Worm (Caenorhabditis elegans) whole organism, late embryonic: ENCODE results near the gene AH6.17.

ENCODE experiments used
- C08G9.2 ChIP-seq: sonication (generic microtip); optimal IDR thresholded peaks from 2 replicates; lab custom pipeline; 2016; ENCODE audit warnings: mild to moderate bottlenecking, missing genetic modification characterization, moderate library complexity, missing compliant biosample characterization
- C38D4.7 ChIP-seq: fragments of 200-800 bp; sonication (Bioruptor generic); optimal IDR thresholded peaks from 2 replicates; lab custom pipeline; 2018; ENCODE audit warnings: mild to moderate bottlenecking, missing genetic modification characterization, moderate library complexity, missing compliant biosample characterization
- F13H6.1 ChIP-seq: sonication (generic microtip); optimal IDR thresholded peaks from 2 replicates; lab custom pipeline; 2016; ENCODE audit warnings: missing genetic modification characterization, missing compliant biosample characterization
- K02D7.2 ChIP-seq: sonication (generic microtip); optimal IDR thresholded peaks from 2 replicates; lab custom pipeline; 2017; ENCODE audit warnings: mild to moderate bottlenecking, missing genetic modification characterization, missing compliant biosample characterization
- K09A11.1 ChIP-seq: sonication (generic microtip); optimal IDR thresholded peaks from 2 replicates; lab custom pipeline; 2017; ENCODE audit warnings: antibody characterized with exemption, mild to moderate bottlenecking, missing genetic modification characterization, missing compliant biosample characterization; ENCODE audit not compliant: insufficient read depth
- T23F11.4 ChIP-seq: fragments of 200-800 bp; sonication (Bioruptor generic); optimal IDR thresholded peaks from 2 replicates; lab custom pipeline; 2018; ENCODE audit warnings: mild to moderate bottlenecking, missing genetic modification characterization, missing compliant biosample characterization
- Y22D7AL.16 ChIP-seq: sonication (generic microtip); optimal IDR thresholded peaks from 2 replicates; lab custom pipeline; 2016; ENCODE audit warnings: missing genetic modification characterization, missing compliant biosample characterization
- ahr-1 ChIP-seq: sonication (generic microtip); optimal IDR thresholded peaks from 2 replicates; lab custom pipeline; 2016; ENCODE audit warnings: missing genetic modification characterization, missing compliant biosample characterization
- ama-1 ChIP-seq: fragments of 150-350 bp; optimal IDR thresholded peaks from 2 replicates; lab custom pipeline; 2014
- ceh-14 ChIP-seq: sonication (generic microtip); optimal IDR thresholded peaks from 2 replicates; lab custom pipeline; 2016; ENCODE audit warnings: missing genotype, missing genetic modification characterization, missing compliant biosample characterization
- ceh-18 ChIP-seq: sonication (generic microtip); optimal IDR thresholded peaks from 2 replicates; lab custom pipeline; 2016; ENCODE audit warnings: missing genetic modification characterization, missing compliant biosample characterization
- ceh-19 ChIP-seq: fragments of 200-800 bp; sonication (Bioruptor generic); optimal IDR thresholded peaks from 2 replicates; lab custom pipeline; 2018; ENCODE audit warnings: mild to moderate bottlenecking, missing genetic modification characterization, missing compliant biosample characterization
- ceh-24 ChIP-seq: sonication (generic microtip); optimal IDR thresholded peaks from 2 replicates; lab custom pipeline; 2016; ENCODE audit warnings: mild to moderate bottlenecking, missing genetic modification characterization, missing compliant biosample characterization
- ceh-30 ChIP-seq: fragments of 150-350 bp; optimal IDR thresholded peaks from 2 replicates; lab custom pipeline; 2014; ENCODE audit warnings: missing biosample characterization, missing genetic modification characterization
- ceh-31 ChIP-seq: sonication (generic microtip); optimal IDR thresholded peaks from 2 replicates; lab custom pipeline; 2016; ENCODE audit warnings: missing genetic modification characterization, missing compliant biosample characterization
- ceh-48 ChIP-seq: sonication (generic microtip); optimal IDR thresholded peaks from 2 replicates; lab custom pipeline; 2016; ENCODE audit warnings: missing genetic modification characterization, inconsistent platforms, missing compliant biosample characterization
- ceh-9 ChIP-seq: sonication (generic microtip); optimal IDR thresholded peaks from 2 replicates; lab custom pipeline; 2016; ENCODE audit warnings: mild to moderate bottlenecking, missing genetic modification characterization, inconsistent platforms, missing compliant biosample characterization
- che-1 ChIP-seq: sonication (generic microtip); optimal IDR thresholded peaks from 2 replicates; lab custom pipeline; 2016; ENCODE audit warnings: mild to moderate bottlenecking, missing genetic modification characterization, missing compliant biosample characterization
- dmd-4 ChIP-seq: sonication (generic microtip); optimal IDR thresholded peaks from 2 replicates; lab custom pipeline; 2016; ENCODE audit warnings: borderline replicate concordance, missing genetic modification characterization, missing compliant biosample characterization
- dve-1 ChIP-seq: sonication (generic microtip); optimal IDR thresholded peaks from 2 replicates; lab custom pipeline; 2017; ENCODE audit warnings: antibody characterized with exemption, mild to moderate bottlenecking, missing genetic modification characterization, missing compliant biosample characterization
- elt-4 ChIP-seq: sonication (generic microtip); optimal IDR thresholded peaks from 2 replicates; lab custom pipeline; 2016; ENCODE audit warnings: missing genetic modification characterization, missing compliant biosample characterization
- eyg-1 ChIP-seq: sonication (generic microtip); optimal IDR thresholded peaks from 2 replicates; lab custom pipeline; 2016; ENCODE audit warnings: missing genotype, missing genetic modification characterization, missing compliant biosample characterization
- fkh-6 ChIP-seq: sonication (generic microtip); optimal IDR thresholded peaks from 2 replicates; lab custom pipeline; 2016; ENCODE audit warnings: missing genetic modification characterization, missing compliant biosample characterization
- gmeb-2 ChIP-seq: sonication (generic microtip); optimal IDR thresholded peaks from 2 replicates; lab custom pipeline; 2016; ENCODE audit warnings: missing genetic modification characterization, inconsistent platforms, missing compliant biosample characterization
- hlh-15 ChIP-seq: sonication (generic microtip); optimal IDR thresholded peaks from 2 replicates; lab custom pipeline; 2016; ENCODE audit warnings: missing genetic modification characterization, missing compliant biosample characterization
- hlh-30 ChIP-seq: sonication (generic microtip); optimal IDR thresholded peaks from 2 replicates; lab custom pipeline; 2017; ENCODE audit warnings: antibody characterized with exemption, missing genetic modification characterization, missing compliant biosample characterization; ENCODE audit not compliant: insufficient read depth
- hlh-6 ChIP-seq: sonication (generic microtip); optimal IDR thresholded peaks from 2 replicates; lab custom pipeline; 2016; ENCODE audit warnings: missing genotype, missing genetic modification characterization, missing compliant biosample characterization
- hlh-8 ChIP-seq: sonication (generic microtip); optimal IDR thresholded peaks from 2 replicates; lab custom pipeline; 2016; ENCODE audit warnings: missing genotype, missing genetic modification characterization, missing compliant biosample characterization
- lim-6 ChIP-seq: sonication (generic microtip); optimal IDR thresholded peaks from 2 replicates; lab custom pipeline; 2016; ENCODE audit warnings: missing genetic modification characterization, missing compliant biosample characterization
- lin-11 ChIP-seq: fragments of 200-800 bp; sonication (Bioruptor generic); optimal IDR thresholded peaks from 2 replicates; lab custom pipeline; 2018; ENCODE audit warnings: mild to moderate bottlenecking, missing genetic modification characterization, missing compliant biosample characterization
- mec-3 ChIP-seq: sonication (generic microtip); optimal IDR thresholded peaks from 2 replicates; lab custom pipeline; 2016; ENCODE audit warnings: borderline replicate concordance, missing genetic modification characterization, missing compliant biosample characterization
- nhr-11 ChIP-seq: fragments of 150-350 bp; optimal IDR thresholded peaks from 2 replicates; lab custom pipeline; 2014; ENCODE audit warnings: missing biosample characterization, missing genetic modification characterization
- nhr-232 ChIP-seq: sonication (generic microtip); optimal IDR thresholded peaks from 2 replicates; lab custom pipeline; 2016; ENCODE audit warnings: missing genetic modification characterization, missing compliant biosample characterization
- npax-4 ChIP-seq: sonication (generic microtip); optimal IDR thresholded peaks from 2 replicates; lab custom pipeline; 2016; ENCODE audit warnings: missing genetic modification characterization, missing compliant biosample characterization
- pat-9 ChIP-seq: fragments of 200-800 bp; sonication (Bioruptor generic); optimal IDR thresholded peaks from 2 replicates; lab custom pipeline; 2018; ENCODE audit warnings: mild to moderate bottlenecking, missing genetic modification characterization, moderate library complexity, missing compliant biosample characterization
- pax-1 ChIP-seq: fragments of 150-350 bp; optimal IDR thresholded peaks from 2 replicates; lab custom pipeline; 2014; ENCODE audit warnings: missing biosample characterization, missing genetic modification characterization
- pha-2 ChIP-seq: sonication (generic microtip); optimal IDR thresholded peaks from 2 replicates; lab custom pipeline; 2017; ENCODE audit warnings: mild to moderate bottlenecking, missing genetic modification characterization, missing compliant biosample characterization
- pha-4 ChIP-seq: fragments of 150-350 bp; optimal IDR thresholded peaks from 2 replicates; lab custom pipeline; 2018; ENCODE audit warnings: missing biosample characterization, missing genetic modification reagents, missing genetic modification characterization
- pqm-1 ChIP-seq: sonication (generic microtip); optimal IDR thresholded peaks from 2 replicates; lab custom pipeline; 2016; ENCODE audit warnings: missing genetic modification characterization, missing compliant biosample characterization
- pros-1 ChIP-seq: fragments of 150-350 bp; optimal IDR thresholded peaks from 2 replicates; lab custom pipeline; 2014; ENCODE audit warnings: missing biosample characterization, missing genetic modification reagents, missing genetic modification characterization
- ref-2 ChIP-seq: sonication (generic microtip); optimal IDR thresholded peaks from 2 replicates; lab custom pipeline; 2016; ENCODE audit warnings: missing genetic modification characterization, missing compliant biosample characterization
- sdc-2 ChIP-seq: sonication (generic microtip); optimal IDR thresholded peaks from 2 replicates; lab custom pipeline; 2016; ENCODE audit warnings: missing genotype, missing genetic modification characterization, missing compliant biosample characterization
- sox-2 ChIP-seq: fragments of 200-800 bp; sonication (Bioruptor generic); IDR thresholded peaks from 2 replicates; pipeline ENCODE4 v1.3.6; 2022; ENCODE audit warnings: missing genetic modification reagents, missing genetic modification characterization, missing compliant biosample characterization
- tbx-2 ChIP-seq: sonication (generic microtip); optimal IDR thresholded peaks from 2 replicates; lab custom pipeline; 2016; ENCODE audit warnings: missing genetic modification characterization, missing compliant biosample characterization
- tbx-7 ChIP-seq: sonication (generic microtip); optimal IDR thresholded peaks from 2 replicates; lab custom pipeline; 2016; ENCODE audit warnings: missing genotype, missing genetic modification characterization, missing compliant biosample characterization
- unc-55 ChIP-seq: sonication (generic microtip); optimal IDR thresholded peaks from 2 replicates; lab custom pipeline; 2017; ENCODE audit warnings: missing biosample characterization, missing genetic modification reagents, missing genetic modification characterization
- ztf-16 ChIP-seq: sonication (generic microtip); optimal IDR thresholded peaks from 2 replicates; lab custom pipeline; 2017; ENCODE audit warnings: missing genetic modification characterization, missing compliant biosample characterization

Gene AH6.17

DNA sequence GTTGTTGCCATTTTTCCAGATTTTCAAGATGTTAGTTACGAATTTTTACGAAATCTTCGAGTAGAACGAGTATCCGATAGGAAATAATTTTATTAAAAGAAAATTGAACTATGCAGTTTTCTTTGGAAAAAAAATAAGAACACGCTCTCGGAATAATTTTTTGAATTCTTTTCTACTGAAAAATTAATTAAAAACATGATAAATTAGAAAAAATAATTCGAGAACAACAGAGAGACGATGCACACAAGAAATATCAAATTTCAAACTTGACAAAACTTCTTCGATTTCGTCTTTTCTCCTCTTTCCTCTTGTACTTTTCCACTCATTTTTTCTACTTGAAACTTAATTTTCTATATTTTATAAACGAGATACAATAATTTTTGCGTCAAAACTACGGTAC lies 37.0 kb downstream of the AH6.17 start, which contains the start of gene F35H8.4:
F35H8.4 (minus strand) TSS at position 101 of the 400 bp plus-strand sequence.
- TF ChIP-seq ceh-9 (no peak), nhr-232 (tag; lab: Kevin White, UChicago) (no peak)
- TF ChIP-seq, all 69 proteins: peak for 0

- TF ChIP-seq ceh-48 (no peak), hlh-6 (tag; lab: Kevin White, UChicago) (no peak), Y22D7AL.16 (no peak), ceh-30 (tag; lab: Kevin White, UChicago) (no peak), ceh-18 (no peak), nhr-11 (tag; lab: Kevin White, UChicago) (no peak), sox-2 (GFP tag; lab: Robert Waterston, UW) (no peak), dve-1 (tag; lab: Kevin White, UChicago) (no peak), pat-9 (tag; lab: Kevin White, UChicago) (no peak), ceh-19 (GFP tag; lab: Kevin White, UChicago) (no peak), ahr-1 (tag; lab: Kevin White, UChicago) (no peak), nhr-232 (tag; lab: Kevin White, UChicago) (no peak), hlh-15 (no peak), tbx-2 (tag; lab: Kevin White, UChicago) (no peak), tbx-7 (tag; lab: Kevin White, UChicago) (no peak), C38D4.7 (GFP tag; lab: Kevin White, UChicago) (no peak), T23F11.4 (GFP tag; lab: Kevin White, UChicago) (no peak)
Observed at ce11 chrII:9560895-9561294, 37.9 kb downstream of the AH6.17 start.

- TF ChIP-seq eyg-1 (tag; lab: Kevin White, UChicago) = peak; percentile 82
- peak; percentile 73 for TF ChIP-seq ceh-48
- no peak for TF ChIP-seq nhr-11 (tag; lab: Kevin White, UChicago)
- TF ChIP-seq sdc-2 (tag; lab: Kevin White, UChicago) = peak; percentile 80
- no peak for TF ChIP-seq pqm-1 (tag; lab: Kevin White, UChicago)
- peak; percentile 93 for TF ChIP-seq hlh-6 (tag; lab: Kevin White, UChicago)
- peak; percentile 68 for TF ChIP-seq F13H6.1
- TF ChIP-seq ceh-9 = peak; percentile 74
- TF ChIP-seq pat-9 (tag; lab: Kevin White, UChicago) = peak; percentile 84
- no peak for TF ChIP-seq pax-1
- peak; percentile 89 for TF ChIP-seq che-1
- peak; percentile 75 for TF ChIP-seq lin-11 (tag; lab: Kevin White, UChicago)
- peak; percentile 81 for TF ChIP-seq gmeb-2 (tag; lab: Kevin White, UChicago)
- peak; percentile 58 for TF ChIP-seq ceh-24 (tag; lab: Kevin White, UChicago)
- TF ChIP-seq npax-4 = peak; percentile 79
- TF ChIP-seq hlh-30 (tag; lab: Kevin White, UChicago) = peak; percentile 39
- peak; percentile 10 for TF ChIP-seq mec-3 (tag; lab: Kevin White, UChicago)
- peak; percentile 16 for TF ChIP-seq ceh-14 (tag; lab: Kevin White, UChicago)
- TF ChIP-seq pros-1 (tag; lab: Kevin White, UChicago) = no peak
- no peak for TF ChIP-seq pha-4 (tag; lab: Kevin White, UChicago)
- TF ChIP-seq pha-2 = peak; percentile 75
- peak; percentile 67 for TF ChIP-seq tbx-2 (tag; lab: Kevin White, UChicago)
- TF ChIP-seq K02D7.2 (tag; lab: Kevin White, UChicago) = peak; percentile 72
- TF ChIP-seq ceh-30 (tag; lab: Kevin White, UChicago) = no peak
- peak; percentile 85 for TF ChIP-seq ref-2
- TF ChIP-seq elt-4 = no peak
- peak; percentile 68 for TF ChIP-seq ztf-16
- peak; percentile 77 for TF ChIP-seq hlh-15
- peak; percentile 40 for TF ChIP-seq ceh-31 (tag; lab: Kevin White, UChicago)
- TF ChIP-seq C08G9.2 = peak; percentile 72
- no peak for TF ChIP-seq unc-55 (GFP tag; lab: Kevin White, UChicago)
- TF ChIP-seq dmd-4 (tag; lab: Kevin White, UChicago) = peak; percentile 42
- peak; percentile 67 for TF ChIP-seq ahr-1 (tag; lab: Kevin White, UChicago)
- TF ChIP-seq lim-6 (tag; lab: Kevin White, UChicago) = peak; percentile 16
- TF ChIP-seq C38D4.7 (GFP tag; lab: Kevin White, UChicago) = peak; percentile 84
- peak; percentile 49 for TF ChIP-seq hlh-8 (tag; lab: Kevin White, UChicago)
- peak; percentile 88 for TF ChIP-seq fkh-6 (tag; lab: Kevin White, UChicago)
- TF ChIP-seq ceh-19 (GFP tag; lab: Kevin White, UChicago) = peak; percentile 91
- peak; percentile 83 for TF ChIP-seq K09A11.1 (tag; lab: Kevin White, UChicago)
- no peak for TF ChIP-seq ama-1 (lab: Kevin White, UChicago)
- peak; percentile 70 for TF ChIP-seq ceh-18
Observed at ce11 chrII:9566045-9566444, 43.1 kb downstream of the AH6.17 start.
